Fruit fly (Drosophila melanogaster) whole organism, embryonic: ENCODE data around the gene CG1764.

Source experiments
- Antp ChIP-seq: fragments of 200-800 bp; sonication (Bioruptor generic); optimal IDR thresholded peaks from 3 replicates; lab custom pipeline; 2016; ENCODE audit warnings: missing biosample characterization, missing genetic modification characterization
- Asciz ChIP-seq: fragments of 200-800 bp; sonication (Bioruptor generic); optimal IDR thresholded peaks from 2 replicates; lab custom pipeline; 2017; ENCODE audit warnings: missing biosample characterization, mild to moderate bottlenecking, missing genetic modification characterization, missing genetic modification reagents
- Atf-2 ChIP-seq: fragments of 200-800 bp; sonication (Bioruptor generic); optimal IDR thresholded peaks from 2 replicates; lab custom pipeline; 2016; ENCODE audit warnings: missing biosample characterization, missing genetic modification characterization
- Bteb2 ChIP-seq: fragments of 200-800 bp; sonication (Bioruptor generic); optimal IDR thresholded peaks from 2 replicates; lab custom pipeline; 2016; ENCODE audit warnings: missing biosample characterization, missing genetic modification characterization
- CG1233 ChIP-seq: fragments of 200-800 bp; sonication (Bioruptor generic); optimal IDR thresholded peaks from 4 replicates; lab custom pipeline; 2018; ENCODE audit warnings: missing biosample characterization, mild to moderate bottlenecking, missing genetic modification characterization
- CG14710 ChIP-seq: fragments of 200-800 bp; sonication (Bioruptor generic); optimal IDR thresholded peaks from 3 replicates; lab custom pipeline; 2019; ENCODE audit warnings: missing biosample characterization, mild to moderate bottlenecking, missing genetic modification characterization, moderate library complexity
- CG15269 ChIP-seq: fragments of 200-800 bp; sonication (Bioruptor generic); optimal IDR thresholded peaks from 2 replicates; lab custom pipeline; 2018; ENCODE audit warnings: missing biosample characterization, mild to moderate bottlenecking, missing genetic modification characterization, moderate library complexity
- CG15514 ChIP-seq: fragments of 200-800 bp; sonication (Bioruptor generic); optimal IDR thresholded peaks from 3 replicates; lab custom pipeline; 2017; ENCODE audit warnings: missing biosample characterization, missing genetic modification characterization, mild to moderate bottlenecking, moderate library complexity, missing genetic modification reagents
- CG15696 ChIP-seq: fragments of 200-800 bp; sonication (Bioruptor generic); optimal IDR thresholded peaks from 2 replicates; lab custom pipeline; 2019; ENCODE audit warnings: missing biosample characterization, mild to moderate bottlenecking, missing genetic modification characterization, moderate library complexity
- CG17385 ChIP-seq: fragments of 200-800 bp; sonication (Bioruptor generic); optimal IDR thresholded peaks from 3 replicates; lab custom pipeline; 2018; ENCODE audit warnings: missing biosample characterization, mild to moderate bottlenecking, missing genetic modification characterization
- CG18262 ChIP-seq: fragments of 200-800 bp; optimal IDR thresholded peaks from 3 replicates; lab custom pipeline; 2019; ENCODE audit warnings: missing biosample characterization, mild to moderate bottlenecking, missing genetic modification characterization, moderate library complexity
- CG2120 ChIP-seq: fragments of 200-800 bp; sonication (Bioruptor generic); optimal IDR thresholded peaks from 3 replicates; lab custom pipeline; 2016; ENCODE audit warnings: missing biosample characterization, missing genetic modification characterization
- CG2875 ChIP-seq: fragments of 200-800 bp; sonication (Bioruptor generic); optimal IDR thresholded peaks from 2 replicates; lab custom pipeline; 2017; ENCODE audit warnings: missing biosample characterization, mild to moderate bottlenecking, missing genetic modification characterization, missing genetic modification reagents
- CG31224 ChIP-seq: fragments of 200-800 bp; sonication (Bioruptor generic); IDR thresholded peaks from 2 replicates; pipeline ENCODE4 v1.3.6; 2022; ENCODE audit warnings: missing biosample characterization, missing genetic modification characterization
- CG31365 ChIP-seq: fragments of 200-800 bp; sonication (Bioruptor generic); optimal IDR thresholded peaks from 2 replicates; lab custom pipeline; 2018; ENCODE audit warnings: missing biosample characterization, mild to moderate bottlenecking, missing genetic modification characterization
- CG3838 ChIP-seq: fragments of 200-800 bp; sonication (Bioruptor generic); optimal IDR thresholded peaks from 3 replicates; lab custom pipeline; 2016; ENCODE audit warnings: missing biosample characterization, missing genetic modification characterization
- CG4404 ChIP-seq: fragments of 200-800 bp; sonication (Bioruptor generic); IDR thresholded peaks from 2 replicates; pipeline ENCODE4 v1.3.6; 2022; ENCODE audit warnings: missing biosample characterization, missing genetic modification characterization
- CG6175 ChIP-seq: fragments of 200-800 bp; sonication (Bioruptor generic); IDR thresholded peaks from 3 replicates; pipeline ENCODE4 v1.3.6; 2022; ENCODE audit warnings: missing biosample characterization, missing genetic modification characterization
- CG6854 ChIP-seq: fragments of 200-800 bp; sonication (Bioruptor generic); optimal IDR thresholded peaks from 3 replicates; lab custom pipeline; 2017; ENCODE audit warnings: missing biosample characterization, mild to moderate bottlenecking, missing genetic modification characterization
- CG7786 ChIP-seq: fragments of 200-800 bp; sonication (Bioruptor generic); optimal IDR thresholded peaks from 2 replicates; lab custom pipeline; 2016; ENCODE audit warnings: missing biosample characterization, missing genetic modification characterization
- CG8388 ChIP-seq: fragments of 200-800 bp; sonication (Bioruptor generic); optimal IDR thresholded peaks from 2 replicates; lab custom pipeline; 2019; ENCODE audit warnings: missing biosample characterization, mild to moderate bottlenecking, missing genetic modification characterization, moderate library complexity
- CG9797 ChIP-seq: fragments of 200-800 bp; sonication (Bioruptor generic); optimal IDR thresholded peaks from 3 replicates; lab custom pipeline; 2018; ENCODE audit warnings: missing biosample characterization, mild to moderate bottlenecking, missing genetic modification characterization
- Dek ChIP-seq: fragments of 200-800 bp; sonication (Bioruptor generic); optimal IDR thresholded peaks from 3 replicates; lab custom pipeline; 2019; ENCODE audit warnings: missing biosample characterization, mild to moderate bottlenecking, missing genetic modification characterization, moderate library complexity
- Drgx ChIP-seq: fragments of 200-800 bp; sonication (Bioruptor generic); IDR thresholded peaks from 2 replicates; pipeline ENCODE4 v1.3.6; 2022; ENCODE audit warnings: missing biosample characterization, missing genetic modification characterization
- Hmr ChIP-seq: fragments of 200-800 bp; sonication (Bioruptor generic); optimal IDR thresholded peaks from 3 replicates; lab custom pipeline; 2017; ENCODE audit warnings: mild to moderate bottlenecking, missing biosample characterization, missing genetic modification reagents, missing genetic modification characterization
- MESR4 ChIP-seq: fragments of 200-800 bp; sonication (Bioruptor generic); optimal IDR thresholded peaks from 2 replicates; lab custom pipeline; 2018; ENCODE audit warnings: missing biosample characterization, mild to moderate bottlenecking, missing genetic modification characterization, moderate library complexity
- NC2α ChIP-seq: fragments of 200-800 bp; sonication (Bioruptor generic); optimal IDR thresholded peaks from 2 replicates; lab custom pipeline; 2016; ENCODE audit warnings: missing biosample characterization, missing genetic modification characterization
- Optix ChIP-seq: fragments of 200-800 bp; sonication (Bioruptor generic); IDR thresholded peaks from 3 replicates; pipeline ENCODE4 v1.3.6; 2022; ENCODE audit warnings: missing biosample characterization, missing genetic modification characterization
- Ravus ChIP-seq: fragments of 200-800 bp; sonication (Bioruptor generic); IDR thresholded peaks from 2 replicates; pipeline ENCODE4 v1.3.6; 2022; ENCODE audit warnings: missing biosample characterization, missing genetic modification characterization
- Rx ChIP-seq: fragments of 200-800 bp; sonication (Bioruptor generic); IDR thresholded peaks from 2 replicates; pipeline ENCODE4 v1.3.6; 2022; ENCODE audit warnings: missing biosample characterization, missing genetic modification characterization
- Xrp1 ChIP-seq: fragments of 200-800 bp; sonication (Bioruptor generic); IDR thresholded peaks from 2 replicates; pipeline ENCODE4 v1.3.6; 2022; ENCODE audit warnings: missing biosample characterization, missing genetic modification characterization
- ab ChIP-seq: fragments of 200-800 bp; sonication (Bioruptor generic); optimal IDR thresholded peaks from 2 replicates; lab custom pipeline; 2016; ENCODE audit warnings: missing biosample characterization, missing genetic modification characterization
- abd-A ChIP-seq: fragments of 200-800 bp; sonication (Bioruptor generic); optimal IDR thresholded peaks from 3 replicates; lab custom pipeline; 2019; ENCODE audit warnings: missing biosample characterization, mild to moderate bottlenecking, missing genetic modification characterization, moderate library complexity
- crc ChIP-seq: fragments of 200-800 bp; sonication (Bioruptor generic); optimal IDR thresholded peaks from 2 replicates; lab custom pipeline; 2016; ENCODE audit warnings: missing biosample characterization, missing genetic modification characterization
- gro ChIP-seq: fragments of 200-800 bp; sonication (Bioruptor generic); optimal IDR thresholded peaks from 2 replicates; lab custom pipeline; 2016; ENCODE audit warnings: missing biosample characterization, missing genetic modification characterization
- gsb ChIP-seq: fragments of 200-800 bp; sonication (Bioruptor generic); IDR thresholded peaks from 2 replicates; pipeline ENCODE4 v1.3.6; 2022; ENCODE audit warnings: missing biosample characterization, missing genetic modification characterization
- hkb ChIP-seq, 2 experiments: fragments of 200-800 bp in 1 of 2; fragments of >200 bp in 1 of 2; sonication (Bioruptor generic) in 1 of 2; IDR thresholded peaks in 1 of 2; optimal IDR thresholded peaks in 1 of 2; 2 replicates each; pipeline versions ENCODE4 v1.3.6 to Lab custom; 2017 to 2022; ENCODE audit warnings: missing biosample characterization in 1 of 2, missing genetic modification characterization in 1 of 2
- kni ChIP-seq: fragments of 200-800 bp; sonication (Bioruptor generic); optimal IDR thresholded peaks from 3 replicates; lab custom pipeline; 2017; ENCODE audit warnings: mild to moderate bottlenecking, missing biosample characterization, missing genetic modification reagents, missing genetic modification characterization
- pho ChIP-seq: fragments of 200-800 bp; sonication (Bioruptor generic); optimal IDR thresholded peaks from 2 replicates; lab custom pipeline; 2016; ENCODE audit warnings: missing biosample characterization, missing genetic modification characterization
- prd ChIP-seq, 3 experiments: fragments of >200 bp in 2 of 3; fragments of 200-800 bp in 1 of 3; sonication (Bioruptor generic) in 1 of 3; optimal IDR thresholded peaks in 2 of 3; IDR thresholded peaks in 1 of 3; 2 replicates in 2 of 3; 3 replicates in 1 of 3; pipeline versions ENCODE4 v1.3.6 to Lab custom; 2017 to 2022; ENCODE audit warnings: missing biosample characterization in 1 of 3, missing genetic modification characterization in 1 of 3
- shn ChIP-seq: fragments of 200-800 bp; sonication (Bioruptor generic); optimal IDR thresholded peaks from 3 replicates; lab custom pipeline; 2016; ENCODE audit warnings: missing biosample characterization, missing genetic modification characterization
- sim ChIP-seq: fragments of 200-800 bp; sonication (Bioruptor generic); IDR thresholded peaks from 2 replicates; pipeline ENCODE4 v1.3.6; 2022; ENCODE audit warnings: missing biosample characterization, missing genetic modification characterization
- stc ChIP-seq: fragments of 200-800 bp; sonication (Bioruptor generic); IDR thresholded peaks from 2 replicates; pipeline ENCODE4 v1.3.6; 2022; ENCODE audit warnings: missing biosample characterization, missing genetic modification characterization
- sug ChIP-seq: fragments of 200-800 bp; optimal IDR thresholded peaks from 2 replicates; lab custom pipeline; 2019; ENCODE audit warnings: missing biosample characterization, mild to moderate bottlenecking, missing genetic modification characterization, moderate library complexity
- tx ChIP-seq: fragments of 200-800 bp; sonication (Bioruptor generic); optimal IDR thresholded peaks from 2 replicates; lab custom pipeline; 2016; ENCODE audit warnings: missing biosample characterization, missing genetic modification characterization
- usp ChIP-seq: fragments of >200 bp; optimal IDR thresholded peaks from 2 replicates; lab custom pipeline; 2017; ENCODE audit warnings: missing biosample characterization, missing genetic modification characterization
- vnd ChIP-seq: fragments of 200-800 bp; sonication (Bioruptor generic); IDR thresholded peaks from 3 replicates; pipeline ENCODE4 v1.3.6; 2022; ENCODE audit warnings: missing biosample characterization, missing genetic modification characterization; ENCODE audit not compliant: partially characterized antibody
- zf30C ChIP-seq: fragments of 200-800 bp; sonication (Bioruptor generic); optimal IDR thresholded peaks from 3 replicates; lab custom pipeline; 2018; ENCODE audit warnings: missing biosample characterization, mild to moderate bottlenecking, missing genetic modification characterization
- zfh1 ChIP-seq: fragments of 200-800 bp; sonication (Bioruptor generic); IDR thresholded peaks from 3 replicates; pipeline ENCODE4 v1.3.6; 2022; ENCODE audit warnings: missing biosample characterization, missing genetic modification characterization

CG1764 gene

dm6 chrX:13331814-13332701, 29.8 kb upstream of the CG1764 start (continued):
- TF ChIP-seq zf30C (no peak), CG31365 (tag; lab: Kevin White, UChicago) (no peak), NC2α (no peak), CG15514 (GFP tag; lab: Kevin White, UChicago) (peak; percentile 31), abd-A (tag; lab: Kevin White, UChicago) (no peak), shn (no peak), CG31224 (GFP tag; lab: Robert Waterston, UW) (no peak), sim (GFP tag; lab: Robert Waterston, UW) (no peak), CG2875 (no peak), CG18262 (no peak), pho (GFP tag; lab: Kevin White, UChicago) (no peak), Xrp1 (GFP tag; lab: Robert Waterston, UW) (peak; percentile 27; the same call in 1 of the 2 replicates), Rx (no peak), CG14710 (tag; lab: Kevin White, UChicago) (no peak), hkb (optimal IDR thresholded peaks at IDR 0.05; lab: Kevin White, UChicago) (no peak), hkb (GFP tag; IDR thresholded peaks at IDR 0.05; lab: Robert Waterston, UW) (0 out of 2 replicates have a peak, but pooled peaks have one; percentile 23), CG7786 (GFP tag; lab: Kevin White, UChicago) (peak; percentile 1), tx (GFP tag; lab: Kevin White, UChicago) (no peak), CG15696 (tag; lab: Kevin White, UChicago) (no peak), Hmr (GFP tag; lab: Kevin White, UChicago) (no peak), gsb (GFP tag; lab: Robert Waterston, UW) (no peak), stc (no peak), usp (GFP tag; lab: Kevin White, UChicago) (no peak), CG9797 (GFP tag; lab: Kevin White, UChicago) (no peak), Atf-2 (GFP tag; lab: Kevin White, UChicago) (no peak), Asciz (GFP tag; lab: Kevin White, UChicago) (peak; percentile 47), Optix (GFP tag; lab: Robert Waterston, UW) (no peak), Ravus (no peak), crc (GFP tag; lab: Kevin White, UChicago) (no peak), Antp (GFP tag; lab: Kevin White, UChicago) (peak; percentile 5), ab (no peak), CG17385 (GFP tag; lab: Kevin White, UChicago) (no peak), gro (GFP tag; lab: Kevin White, UChicago) (no peak), vnd (GFP tag; lab: Robert Waterston, UW) (no peak), Dek (tag; lab: Kevin White, UChicago) (no peak), CG6854 (GFP tag; lab: Kevin White, UChicago) (no peak), CG15269 (tag; lab: Kevin White, UChicago) (peak; percentile 8), zfh1 (GFP tag; lab: Robert Waterston, UW) (no peak), Bteb2 (GFP tag; lab: Kevin White, UChicago) (no peak), prd (optimal IDR thresholded peaks at IDR 0.05; lab: Kevin White, UChicago) (no peak), prd (GFP tag; IDR thresholded peaks at IDR 0.05; lab: Robert Waterston, UW) (peak; percentile 31; the same call in 2 of the 3 replicates), CG6175 (GFP tag; lab: Robert Waterston, UW) (no peak), CG2120 (GFP tag; lab: Kevin White, UChicago) (peak; percentile 43), sug (tag; lab: Kevin White, UChicago) (no peak), CG1233 (no peak), CG8388 (GFP tag; lab: Kevin White, UChicago) (no peak), Drgx (GFP tag; lab: Robert Waterston, UW) (peak; percentile 89), CG3838 (GFP tag; lab: Kevin White, UChicago) (no peak), MESR4 (GFP tag; lab: Kevin White, UChicago) (no peak), kni (GFP tag; lab: Kevin White, UChicago) (no peak), CG4404 (GFP tag; lab: Robert Waterston, UW) (no peak)
